Fruit fly (Drosophila melanogaster): ENCODE measurements around the gene CG6836.

The CG6836 gene

dm6 chr3L:18916466-18916865, 34.0 kb upstream of the CG6836 start:
- TF ChIP-seq Eip78C (GFP tag) (no peak), Ets96B (tag; optimal IDR thresholded peaks at IDR 0.05) (no peak), CG11902 (GFP tag; optimal IDR thresholded peaks at IDR 0.05) (no peak), CG4318 (GFP tag; optimal IDR thresholded peaks at IDR 0.05) (no peak), CG6854 (GFP tag; optimal IDR thresholded peaks at IDR 0.05) (no peak), CG9139 (GFP tag; optimal IDR thresholded peaks at IDR 0.05) (no peak), fd59A (GFP tag; optimal IDR thresholded peaks at IDR 0.05) (no peak), Eip93F (GFP tag; optimal IDR thresholded peaks at IDR 0.05) (no peak), Hr4 (GFP tag; optimal IDR thresholded peaks at IDR 0.05) (no peak), CG10669 (GFP tag; optimal IDR thresholded peaks at IDR 0.05) (no peak)

- TF ChIP-seq CG3032 (tag; optimal IDR thresholded peaks at IDR 0.05) (no peak), CG6163 (GFP tag; IDR thresholded peaks at IDR 0.05) (no peak), spab (GFP tag; optimal IDR thresholded peaks at IDR 0.05) (no peak), Hr4 (GFP tag; optimal IDR thresholded peaks at IDR 0.05) (no peak), CG16779 (tag; optimal IDR thresholded peaks at IDR 0.05) (no peak), vri (GFP tag; optimal IDR thresholded peaks at IDR 0.05) (no peak), ss (GFP tag; optimal IDR thresholded peaks at IDR 0.05) (no peak), net (GFP tag; optimal IDR thresholded peaks at IDR 0.05) (no peak), OdsH (GFP tag; optimal IDR thresholded peaks at IDR 0.05) (no peak), CG11762 (GFP tag; optimal IDR thresholded peaks at IDR 0.05; ENCODE audit: insufficient read depth) (no peak), CG4318 (GFP tag; optimal IDR thresholded peaks at IDR 0.05) (no peak), fd85E (GFP tag; optimal IDR thresholded peaks at IDR 0.05) (no peak), CG8119 (GFP tag; IDR thresholded peaks at IDR 0.05) (no peak), CG1621 (tag; optimal IDR thresholded peaks at IDR 0.05) (no peak), Hr39 (GFP tag; optimal IDR thresholded peaks at IDR 0.05) (no peak), Met (GFP tag; optimal IDR thresholded peaks at IDR 0.05) (no peak), Eip93F (GFP tag; optimal IDR thresholded peaks at IDR 0.05) (no peak)
Observed at dm6 chr3L:18917281-18917680, 33.1 kb upstream of the CG6836 start, which contains the start of gene CG6839. CG6839 (plus strand) TSS chr3L:18917581.

DNA sequence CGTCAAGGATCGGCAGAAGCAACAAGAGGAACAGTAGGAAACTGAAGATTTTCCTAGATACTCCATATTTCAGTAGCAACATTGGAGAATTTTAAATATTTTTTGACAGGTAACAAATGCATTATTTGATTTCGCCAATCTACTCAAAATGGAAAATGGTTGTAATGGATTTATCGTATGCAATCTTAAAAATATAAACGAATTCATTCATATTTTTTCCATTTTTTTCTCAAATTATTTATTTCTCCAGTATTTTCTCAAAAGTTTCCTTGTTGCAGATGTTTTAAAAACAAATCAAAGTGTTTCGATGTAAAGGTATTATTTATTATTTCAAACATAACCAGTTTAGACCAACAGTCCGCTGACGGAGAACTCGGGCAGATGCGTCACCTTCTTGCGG, 30.2 kb upstream of the CG6836 start, which contains the start of gene CG18223:
CG18223 (minus strand) TSS at position 101 of the 400 bp plus-strand sequence.
- TF ChIP-seq CG3032 (tag; optimal IDR thresholded peaks at IDR 0.05) (no peak), Eip75B (GFP tag; optimal IDR thresholded peaks at IDR 0.05) (no peak), acj6 (GFP tag; optimal IDR thresholded peaks at IDR 0.05) (no peak), CG11902 (GFP tag; optimal IDR thresholded peaks at IDR 0.05) (no peak)

DNA sequence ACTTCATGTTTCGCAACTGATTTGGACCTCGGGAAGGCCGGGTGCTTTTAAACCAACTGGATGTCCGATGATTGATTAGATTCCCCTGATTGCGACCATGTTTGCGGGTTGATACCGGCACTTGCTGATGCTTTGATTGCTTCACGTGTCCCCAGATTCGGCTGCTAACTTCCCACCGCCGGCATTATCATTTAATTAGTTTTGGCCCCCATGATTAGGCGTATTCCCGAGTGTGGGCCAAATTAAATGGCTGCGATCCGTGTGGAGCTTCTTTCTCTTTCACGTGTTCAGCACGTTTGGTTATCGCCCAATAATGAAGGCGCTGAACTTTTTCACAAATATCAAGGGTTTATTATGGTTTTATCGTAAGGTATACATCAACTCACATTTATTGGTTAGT, 28.3 kb upstream of the CG6836 start, which contains the start of gene CG3819:
CG3819 (minus strand) TSS at position 23 of the 400 bp plus-strand sequence.
- no peak for TF ChIP-seq topi (GFP tag; optimal IDR thresholded peaks at IDR 0.05)
- no peak for TF ChIP-seq Gug (GFP tag; IDR thresholded peaks at IDR 0.05)
- TF ChIP-seq fd59A (GFP tag; optimal IDR thresholded peaks at IDR 0.05), result no peak
- no peak for TF ChIP-seq OdsH (GFP tag; optimal IDR thresholded peaks at IDR 0.05)
- no peak for TF ChIP-seq fkh (GFP tag; optimal IDR thresholded peaks at IDR 0.05)
- TF ChIP-seq Sox14 (GFP tag; optimal IDR thresholded peaks at IDR 0.05), result no peak
- TF ChIP-seq CG8119 (GFP tag; IDR thresholded peaks at IDR 0.05), result no peak
- TF ChIP-seq CG11762 (GFP tag; optimal IDR thresholded peaks at IDR 0.05; ENCODE audit: insufficient read depth), result no peak
- no peak for TF ChIP-seq dsx (GFP tag; optimal IDR thresholded peaks at IDR 0.05; ENCODE audit: poor library complexity, severe bottlenecking)
- no peak for TF ChIP-seq CG6163 (GFP tag; IDR thresholded peaks at IDR 0.05)
- TF ChIP-seq CG10669 (GFP tag; optimal IDR thresholded peaks at IDR 0.05), result no peak
- TF ChIP-seq CG6854 (GFP tag; optimal IDR thresholded peaks at IDR 0.05), result no peak
- no peak for TF ChIP-seq achi (GFP tag; optimal IDR thresholded peaks at IDR 0.05)
- no peak for TF ChIP-seq Hr4 (GFP tag; optimal IDR thresholded peaks at IDR 0.05)
- no peak for TF ChIP-seq acj6 (GFP tag; optimal IDR thresholded peaks at IDR 0.05)
- TF ChIP-seq CG8319 (GFP tag; optimal IDR thresholded peaks at IDR 0.05), result no peak
- TF ChIP-seq CG11902 (GFP tag; optimal IDR thresholded peaks at IDR 0.05), result no peak
- TF ChIP-seq pdm3 (GFP tag; optimal IDR thresholded peaks at IDR 0.05), result no peak
